Worm (Caenorhabditis elegans) whole organism, dauer: ENCODE results near the gene npr-26.

Experiments
- unc-62 ChIP-seq: sonication (generic microtip); optimal IDR thresholded peaks from 2 replicates; lab custom pipeline; 2017; ENCODE audit warnings: missing biosample characterization, missing genetic modification reagents, missing genetic modification characterization

npr-26 gene

ce11 chrIV:17371469-17371868, 46.2 kb downstream of the npr-26 start, which contains the start of gene C30H6.5:
C30H6.5 (plus strand) TSS chrIV:17371769.
- no peak for TF ChIP-seq unc-62 (GFP tag; lab: Kevin White, UChicago)

- TF ChIP-seq unc-62 (GFP tag; lab: Kevin White, UChicago), result no peak
These were observed 49.3 kb downstream of the npr-26 start, which contains the start of gene trh-1 for ce11 chrIV:17368292-17368691. trh-1 (plus strand) TSS chrIV:17368592.

- TF ChIP-seq unc-62 (GFP tag; lab: Kevin White, UChicago), result no peak
These were observed 50.3 kb downstream of the npr-26 start, which contains the start of gene zipt-17 for ce11 chrIV:17367294-17367693. zipt-17 (minus strand) TSS chrIV:17367394.

ce11 chrIV:17361143-17361542, 56.5 kb downstream of the npr-26 start, which contains the start of gene clec-202:
clec-202 (plus strand) TSS chrIV:17361443.
- no peak for TF ChIP-seq unc-62 (GFP tag; lab: Kevin White, UChicago)
